Fruit fly (Drosophila melanogaster): ENCODE results near the gene CG13026.

dm6 chr3L:16743906-16744704, 18.1 kb upstream of the CG13026 start:
- TF ChIP-seq CTCF (optimal IDR thresholded peaks at IDR 0.05), result no peak
- no peak for TF ChIP-seq CG8478 (optimal IDR thresholded peaks at IDR 0.05)
